Worm (Caenorhabditis elegans) whole organism, L4/young adult: ENCODE data around the gene F53C3.1.

Experiments
- W03F9.2 ChIP-seq: fragments of 150-350 bp; optimal IDR thresholded peaks from 2 replicates; lab custom pipeline; 2014; ENCODE audit warnings: missing biosample characterization, missing genetic modification characterization
- dao-5 ChIP-seq: sonication (generic microtip); optimal IDR thresholded peaks from 2 replicates; lab custom pipeline; 2016; ENCODE audit warnings: missing genotype, missing genetic modification characterization, moderate library complexity, missing compliant biosample characterization
- him-1 ChIP-seq: sonication (generic microtip); optimal IDR thresholded peaks from 2 replicates; lab custom pipeline; 2016; ENCODE audit warnings: missing genotype, missing genetic modification reagents, missing genetic modification characterization, missing compliant biosample characterization

- TF ChIP-seq dao-5 (no peak), him-1 (tag; lab: Kevin White, UChicago) (no peak), W03F9.2 (tag; lab: Kevin White, UChicago) (no peak)
These were observed 19.4 kb downstream of the F53C3.1 start for ce11 chrII:3931230-3931629.
